Fruit fly (Drosophila melanogaster) whole organism, embryonic: Measurements from ENCODE around the gene CG7945.

Source experiments
- Antp ChIP-seq: fragments of 200-800 bp; sonication (Bioruptor generic); optimal IDR thresholded peaks from 3 replicates; lab custom pipeline; 2016; ENCODE audit warnings: missing biosample characterization, missing genetic modification characterization
- Atf-2 ChIP-seq: fragments of 200-800 bp; sonication (Bioruptor generic); optimal IDR thresholded peaks from 2 replicates; lab custom pipeline; 2016; ENCODE audit warnings: missing biosample characterization, missing genetic modification characterization
- Atf3 ChIP-seq: fragments of 200-800 bp; sonication (Bioruptor generic); optimal IDR thresholded peaks from 3 replicates; lab custom pipeline; 2016; ENCODE audit warnings: missing biosample characterization, missing genetic modification characterization
- Awh ChIP-seq: fragments of 200-800 bp; sonication (Bioruptor generic); IDR thresholded peaks from 2 replicates; pipeline ENCODE4, ENCODE4 v1.3.6; 2022; ENCODE audit warnings: missing biosample characterization, missing genetic modification characterization
- Blimp-1 ChIP-seq: fragments of 200-800 bp; sonication (Bioruptor generic); optimal IDR thresholded peaks from 3 replicates; lab custom pipeline; 2018; ENCODE audit warnings: missing biosample characterization, missing genetic modification characterization, mild to moderate bottlenecking, moderate library complexity, missing genetic modification reagents
- CG10267 ChIP-seq: fragments of 200-800 bp; sonication (Bioruptor generic); optimal IDR thresholded peaks from 2 replicates; lab custom pipeline; 2018; ENCODE audit warnings: missing biosample characterization, mild to moderate bottlenecking, missing genetic modification characterization, moderate library complexity
- CG10462 ChIP-seq: fragments of 200-800 bp; sonication (Bioruptor generic); optimal IDR thresholded peaks from 2 replicates; lab custom pipeline; 2016; ENCODE audit warnings: missing biosample characterization, missing genetic modification characterization
- CG11696 ChIP-seq: fragments of 200-800 bp; sonication (Bioruptor generic); IDR thresholded peaks from 2 replicates; pipeline ENCODE4 v1.3.6; 2022; ENCODE audit warnings: missing biosample characterization, missing genetic modification characterization
- CG12391 ChIP-seq: fragments of 200-800 bp; sonication (Bioruptor generic); optimal IDR thresholded peaks from 3 replicates; lab custom pipeline; 2018; ENCODE audit warnings: missing biosample characterization, mild to moderate bottlenecking, missing genetic modification characterization, moderate library complexity
- CG14667 ChIP-seq: fragments of 200-800 bp; sonication (Bioruptor generic); IDR thresholded peaks from 2 replicates; pipeline ENCODE4 v1.3.6; 2022; ENCODE audit warnings: missing biosample characterization, missing genetic modification characterization
- CG15601 ChIP-seq: fragments of 200-800 bp; sonication (Bioruptor generic); optimal IDR thresholded peaks from 3 replicates; lab custom pipeline; 2019; ENCODE audit warnings: missing biosample characterization, mild to moderate bottlenecking, missing genetic modification characterization, moderate library complexity
- CG15696 ChIP-seq: fragments of 200-800 bp; sonication (Bioruptor generic); optimal IDR thresholded peaks from 2 replicates; lab custom pipeline; 2019; ENCODE audit warnings: missing biosample characterization, mild to moderate bottlenecking, missing genetic modification characterization, moderate library complexity
- CG2120 ChIP-seq: fragments of 200-800 bp; sonication (Bioruptor generic); optimal IDR thresholded peaks from 3 replicates; lab custom pipeline; 2016; ENCODE audit warnings: missing biosample characterization, missing genetic modification characterization
- CG2712 ChIP-seq: fragments of 200-800 bp; optimal IDR thresholded peaks from 3 replicates; lab custom pipeline; 2019; ENCODE audit warnings: missing biosample characterization, mild to moderate bottlenecking, missing genetic modification characterization, moderate library complexity
- CG31441 ChIP-seq: fragments of 200-800 bp; sonication (Bioruptor generic); IDR thresholded peaks from 2 replicates; pipeline ENCODE4 v1.3.6; 2022; ENCODE audit warnings: missing biosample characterization, missing genetic modification characterization
- CG3726 ChIP-seq: fragments of 200-800 bp; sonication (Bioruptor generic); IDR thresholded peaks from 3 replicates; pipeline ENCODE4, ENCODE4 v1.3.6; 2022; ENCODE audit warnings: missing biosample characterization, missing genetic modification characterization
- CG4282 ChIP-seq: fragments of 200-800 bp; sonication (Bioruptor generic); optimal IDR thresholded peaks from 2 replicates; lab custom pipeline; 2016; ENCODE audit warnings: missing biosample characterization, missing genetic modification characterization
- CG4617 ChIP-seq: fragments of 200-800 bp; sonication (Bioruptor generic); optimal IDR thresholded peaks from 3 replicates; lab custom pipeline; 2016; ENCODE audit warnings: missing biosample characterization, missing genetic modification characterization, borderline replicate concordance
- CG5180 ChIP-seq: fragments of 200-800 bp; sonication (Bioruptor generic); optimal IDR thresholded peaks from 3 replicates; lab custom pipeline; 2017; ENCODE audit warnings: missing biosample characterization, missing genetic modification characterization, mild to moderate bottlenecking, moderate library complexity, missing genetic modification reagents
- CG7786 ChIP-seq: fragments of 200-800 bp; sonication (Bioruptor generic); optimal IDR thresholded peaks from 2 replicates; lab custom pipeline; 2016; ENCODE audit warnings: missing biosample characterization, missing genetic modification characterization
- CG9932 ChIP-seq: fragments of 200-800 bp; sonication (Bioruptor generic); IDR thresholded peaks from 2 replicates; pipeline ENCODE4 v1.3.6; 2022; ENCODE audit warnings: missing biosample characterization, missing genetic modification characterization
- Dfd ChIP-seq, 2 experiments: fragments of >200 bp; optimal IDR thresholded peaks; 2 replicates each; lab custom pipeline; 2017; ENCODE audit warnings: missing biosample characterization in 2 of 2, missing genetic modification characterization in 2 of 2
- Jarid2 ChIP-seq: fragments of 200-800 bp; sonication (Bioruptor generic); optimal IDR thresholded peaks from 3 replicates; lab custom pipeline; 2017; ENCODE audit warnings: mild to moderate bottlenecking, missing biosample characterization, missing genetic modification reagents, missing genetic modification characterization
- MBD-R2 ChIP-seq: fragments of 200-800 bp; sonication (Bioruptor generic); IDR thresholded peaks from 2 replicates; pipeline ENCODE4 v1.3.6; 2022; ENCODE audit warnings: missing biosample characterization, missing genetic modification characterization
- NC2α ChIP-seq: fragments of 200-800 bp; sonication (Bioruptor generic); optimal IDR thresholded peaks from 2 replicates; lab custom pipeline; 2016; ENCODE audit warnings: missing biosample characterization, missing genetic modification characterization
- NC2β ChIP-seq: fragments of 200-800 bp; sonication (Bioruptor generic); optimal IDR thresholded peaks from 2 replicates; lab custom pipeline; 2016; ENCODE audit warnings: missing biosample characterization, missing genetic modification characterization
- Oaz ChIP-seq: fragments of 200-800 bp; sonication (Bioruptor generic); IDR thresholded peaks from 2 replicates; pipeline ENCODE4 v1.3.6; 2022; ENCODE audit warnings: missing biosample characterization, missing genetic modification characterization
- Pdp1 ChIP-seq, 2 experiments: fragments of 200-800 bp; sonication (Bioruptor generic); optimal IDR thresholded peaks; 3 replicates each; lab custom pipeline; 2016; ENCODE audit warnings: missing biosample characterization in 2 of 2, missing genetic modification characterization in 2 of 2, mild to moderate bottlenecking in 1 of 2, moderate library complexity in 1 of 2
- Ssrp ChIP-seq: fragments of 200-800 bp; sonication (Bioruptor generic); optimal IDR thresholded peaks from 2 replicates; lab custom pipeline; 2018; ENCODE audit warnings: missing biosample characterization, mild to moderate bottlenecking, missing genetic modification characterization, moderate library complexity
- Stat92E ChIP-seq, 3 experiments: fragments of >200 bp in 2 of 3; fragments of 200-800 bp in 1 of 3; sonication (Bioruptor generic) in 1 of 3; optimal IDR thresholded peaks; 2 replicates each; lab custom pipeline; 2017 to 2019; ENCODE audit warnings: missing biosample characterization in 3 of 3, missing genetic modification characterization in 3 of 3, mild to moderate bottlenecking in 1 of 3, moderate library complexity in 1 of 3
- btn ChIP-seq: fragments of 200-800 bp; sonication (Bioruptor generic); optimal IDR thresholded peaks from 2 replicates; lab custom pipeline; 2016; ENCODE audit warnings: missing biosample characterization, missing genetic modification characterization
- caup ChIP-seq: fragments of 200-800 bp; sonication (Bioruptor generic); optimal IDR thresholded peaks from 3 replicates; lab custom pipeline; 2017; ENCODE audit warnings: missing biosample characterization, mild to moderate bottlenecking, missing genetic modification characterization, moderate library complexity; ENCODE audit not compliant: severe bottlenecking
- eve ChIP-seq, 2 experiments: fragments of >200 bp; optimal IDR thresholded peaks; 2 replicates each; lab custom pipeline; 2017; ENCODE audit warnings: missing biosample characterization in 2 of 2, missing genetic modification characterization in 2 of 2
- exex ChIP-seq: fragments of 200-800 bp; sonication (Bioruptor generic); optimal IDR thresholded peaks from 4 replicates; lab custom pipeline; 2018; ENCODE audit warnings: missing biosample characterization, mild to moderate bottlenecking, missing genetic modification characterization, moderate library complexity
- fu2 ChIP-seq: fragments of 200-800 bp; sonication (Bioruptor generic); optimal IDR thresholded peaks from 2 replicates; lab custom pipeline; 2016; ENCODE audit warnings: missing biosample characterization, missing genetic modification characterization
- gem ChIP-seq: fragments of 200-800 bp; sonication (Bioruptor generic); optimal IDR thresholded peaks from 2 replicates; lab custom pipeline; 2019; ENCODE audit warnings: missing biosample characterization, mild to moderate bottlenecking, missing genetic modification characterization, moderate library complexity
- grau ChIP-seq: fragments of 200-800 bp; optimal IDR thresholded peaks from 3 replicates; lab custom pipeline; 2019; ENCODE audit warnings: missing biosample characterization, mild to moderate bottlenecking, missing genetic modification characterization, moderate library complexity
- klu ChIP-seq: fragments of 200-800 bp; sonication (Bioruptor generic); IDR thresholded peaks from 2 replicates; pipeline ENCODE4 v1.3.6; 2022; ENCODE audit warnings: missing biosample characterization, missing genetic modification characterization
- kni ChIP-seq: fragments of 200-800 bp; sonication (Bioruptor generic); optimal IDR thresholded peaks from 3 replicates; lab custom pipeline; 2017; ENCODE audit warnings: mild to moderate bottlenecking, missing biosample characterization, missing genetic modification reagents, missing genetic modification characterization
- nom ChIP-seq: fragments of 200-800 bp; sonication (Bioruptor generic); optimal IDR thresholded peaks from 2 replicates; lab custom pipeline; 2017; ENCODE audit warnings: missing biosample characterization, missing genetic modification characterization, mild to moderate bottlenecking, moderate library complexity, missing genetic modification reagents
- otp ChIP-seq: fragments of 200-800 bp; sonication (Bioruptor generic); IDR thresholded peaks from 3 replicates; pipeline ENCODE4, ENCODE4 v1.3.6; 2022; ENCODE audit warnings: missing biosample characterization, missing genetic modification characterization
- pfk ChIP-seq: fragments of 200-800 bp; sonication (Bioruptor generic); optimal IDR thresholded peaks from 2 replicates; lab custom pipeline; 2018; ENCODE audit warnings: missing biosample characterization, mild to moderate bottlenecking, missing genetic modification characterization, moderate library complexity
- pita ChIP-seq: fragments of 200-800 bp; sonication (Bioruptor generic); optimal IDR thresholded peaks from 2 replicates; lab custom pipeline; 2017; ENCODE audit warnings: missing biosample characterization, mild to moderate bottlenecking, missing genetic modification characterization
- row ChIP-seq: fragments of 200-800 bp; sonication (Bioruptor generic); IDR thresholded peaks from 3 replicates; pipeline ENCODE4 v1.3.6; 2022; ENCODE audit warnings: missing biosample characterization, missing genetic modification characterization
- shn ChIP-seq: fragments of 200-800 bp; sonication (Bioruptor generic); optimal IDR thresholded peaks from 3 replicates; lab custom pipeline; 2016; ENCODE audit warnings: missing biosample characterization, missing genetic modification characterization
- sisA ChIP-seq: fragments of 200-800 bp; sonication (Bioruptor generic); IDR thresholded peaks from 2 replicates; pipeline ENCODE4 v1.3.6; 2022; ENCODE audit warnings: missing biosample characterization, missing genetic modification characterization
- sr ChIP-seq: fragments of 200-800 bp; sonication (Bioruptor generic); IDR thresholded peaks from 3 replicates; pipeline ENCODE4 v1.3.6; 2022; ENCODE audit warnings: missing biosample characterization, missing genetic modification characterization
- tap ChIP-seq: fragments of 200-800 bp; optimal IDR thresholded peaks from 3 replicates; lab custom pipeline; 2019; ENCODE audit warnings: missing biosample characterization, mild to moderate bottlenecking, missing genetic modification characterization, moderate library complexity
- trh ChIP-seq: fragments of 200-800 bp; sonication (Bioruptor generic); optimal IDR thresholded peaks from 2 replicates; lab custom pipeline; 2016; ENCODE audit warnings: missing biosample characterization, missing genetic modification characterization

The CG7945 gene

DNA sequence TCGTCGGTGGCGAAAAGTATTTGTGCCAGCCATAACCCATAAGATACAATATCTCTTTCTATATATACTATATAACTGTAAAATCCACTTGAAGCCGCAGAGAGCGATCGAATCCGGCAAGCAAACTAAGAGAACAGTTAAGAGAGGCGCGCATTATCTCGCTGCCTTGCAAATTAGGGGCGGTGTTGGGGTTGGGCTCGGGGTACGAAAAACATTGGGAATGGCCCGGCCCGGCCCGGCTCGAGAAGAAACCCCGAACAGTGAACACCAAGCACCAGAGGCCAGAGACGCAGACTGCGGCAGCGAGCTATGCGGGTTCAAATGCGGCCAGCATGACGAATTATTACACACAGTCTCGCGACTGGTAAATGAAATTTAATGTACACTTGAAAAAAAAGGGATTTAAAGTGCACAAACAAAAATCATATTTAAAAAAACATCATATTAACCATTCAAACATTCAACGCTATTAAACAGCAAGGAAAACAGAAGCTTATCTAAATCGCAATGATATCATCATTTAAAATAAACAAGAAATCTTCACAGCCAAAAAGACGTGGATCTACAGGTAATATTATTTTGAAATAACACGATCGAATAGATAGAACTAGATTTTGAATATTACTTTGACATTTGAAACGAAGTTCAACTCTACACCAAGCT is 8.6 kb upstream of the CG7945 start (continued):
- TF ChIP-seq CG4282 (GFP tag; lab: Kevin White, UChicago) (no peak), CG2712 (tag; lab: Kevin White, UChicago) (peak; percentile 61), kni (GFP tag; lab: Kevin White, UChicago) (peak; percentile 27), btn (no peak), sr (GFP tag; lab: Robert Waterston, UW) (no peak), klu (peak; percentile 27; the same call in 1 of the 2 replicates), CG2120 (GFP tag; lab: Kevin White, UChicago) (no peak), CG12391 (no peak), CG10267 (tag; lab: Kevin White, UChicago) (peak; percentile 46), tap (tag; lab: Kevin White, UChicago) (no peak), Oaz (GFP tag; lab: Robert Waterston, UW) (0 out of 2 replicates have a peak, but pooled peaks have one; percentile 15), MBD-R2 (GFP tag; lab: Robert Waterston, UW) (peak; percentile 16; the same call in 1 of the 2 replicates), CG9932 (GFP tag; lab: Robert Waterston, UW) (peak; percentile 55), nom (peak; percentile 34), grau (tag; lab: Kevin White, UChicago) (peak; percentile 51), Atf3 (no peak), NC2β (GFP tag; lab: Kevin White, UChicago) (no peak), pfk (no peak), NC2α (GFP tag; lab: Kevin White, UChicago) (no peak), CG5180 (peak; percentile 45), Dfd (GFP tag; optimal IDR thresholded peaks at IDR 0.05; lab: Kevin White, UChicago) (no peak), Atf-2 (GFP tag; lab: Kevin White, UChicago) (peak; percentile 16), Ssrp (tag; lab: Kevin White, UChicago) (no peak), CG10462 (GFP tag; lab: Kevin White, UChicago) (no peak), Pdp1 (GFP tag; optimal IDR thresholded peaks at IDR 0.05; lab: Kevin White, UChicago) (peak in 1 of 2 experiments; percentile 32), CG7786 (GFP tag; lab: Kevin White, UChicago) (peak; percentile 15), eve (GFP tag; optimal IDR thresholded peaks at IDR 0.05; lab: Kevin White, UChicago) (no peak), trh (no peak), Jarid2 (GFP tag; lab: Kevin White, UChicago) (no peak), CG15696 (tag; lab: Kevin White, UChicago) (no peak), exex (tag; lab: Kevin White, UChicago) (no peak), Blimp-1 (GFP tag; lab: Kevin White, UChicago) (peak; percentile 34), CG31441 (GFP tag; lab: Robert Waterston, UW) (peak; percentile 68), Stat92E (GFP tag; optimal IDR thresholded peaks at IDR 0.05; lab: Kevin White, UChicago) (no peak), CG11696 (GFP tag; lab: Robert Waterston, UW) (no peak), CG4617 (GFP tag; lab: Kevin White, UChicago) (no peak), pita (GFP tag; lab: Kevin White, UChicago) (no peak), CG15601 (no peak), otp (0 out of 3 replicates have a peak, but pooled peaks have one; percentile 43), CG3726 (GFP tag; lab: Robert Waterston, UW) (0 out of 3 replicates have a peak, but pooled peaks have one; percentile 11), row (GFP tag; lab: Robert Waterston, UW) (peak; percentile 48), shn (GFP tag; lab: Kevin White, UChicago) (no peak), CG14667 (GFP tag; lab: Robert Waterston, UW) (no peak), sisA (GFP tag; lab: Robert Waterston, UW) (peak; percentile 42), Awh (GFP tag; lab: Robert Waterston, UW) (0 out of 2 replicates have a peak, but pooled peaks have one; percentile 41), fu2 (no peak), gem (peak; percentile 39), caup (no peak), Antp (GFP tag; lab: Kevin White, UChicago) (peak; percentile 27)
